Fruit fly (Drosophila melanogaster) whole organism, embryonic: ENCODE results near the gene nbs.

ENCODE experiments used
- CG10321 ChIP-seq: fragments of 200-800 bp; sonication (Bioruptor generic); IDR thresholded peaks from 2 replicates; pipeline ENCODE4 v1.3.6; 2022; ENCODE audit warnings: missing biosample characterization, missing genetic modification characterization
- CG10462 ChIP-seq: fragments of 200-800 bp; sonication (Bioruptor generic); optimal IDR thresholded peaks from 2 replicates; lab custom pipeline; 2016; ENCODE audit warnings: missing biosample characterization, missing genetic modification characterization
- CG10979 ChIP-seq: fragments of 200-800 bp; sonication (Bioruptor generic); optimal IDR thresholded peaks from 2 replicates; lab custom pipeline; 2018; ENCODE audit warnings: missing biosample characterization, mild to moderate bottlenecking, missing genetic modification characterization, moderate library complexity
- CG12659 ChIP-seq: fragments of 200-800 bp; sonication (Bioruptor generic); optimal IDR thresholded peaks from 3 replicates; lab custom pipeline; 2017; ENCODE audit warnings: mild to moderate bottlenecking, missing biosample characterization, missing genetic modification reagents, missing genetic modification characterization
- CG12744 ChIP-seq: fragments of 200-800 bp; sonication (Bioruptor generic); optimal IDR thresholded peaks from 2 replicates; lab custom pipeline; 2016; ENCODE audit warnings: missing biosample characterization, missing genetic modification characterization
- CG14710 ChIP-seq: fragments of 200-800 bp; sonication (Bioruptor generic); optimal IDR thresholded peaks from 3 replicates; lab custom pipeline; 2019; ENCODE audit warnings: missing biosample characterization, mild to moderate bottlenecking, missing genetic modification characterization, moderate library complexity
- CG14860 ChIP-seq: fragments of 200-800 bp; sonication (Bioruptor generic); IDR thresholded peaks from 3 replicates; pipeline ENCODE4 v1.3.6; 2022; ENCODE audit warnings: missing biosample characterization, missing genetic modification characterization; ENCODE audit not compliant: partially characterized antibody
- CG15269 ChIP-seq: fragments of 200-800 bp; sonication (Bioruptor generic); optimal IDR thresholded peaks from 2 replicates; lab custom pipeline; 2018; ENCODE audit warnings: missing biosample characterization, mild to moderate bottlenecking, missing genetic modification characterization, moderate library complexity
- CG16815 ChIP-seq: fragments of 200-800 bp; sonication (Bioruptor generic); optimal IDR thresholded peaks from 3 replicates; lab custom pipeline; 2017; ENCODE audit warnings: missing biosample characterization, mild to moderate bottlenecking, missing genetic modification characterization
- CG16863 ChIP-seq: fragments of 200-800 bp; sonication (Bioruptor generic); optimal IDR thresholded peaks from 3 replicates; lab custom pipeline; 2016; ENCODE audit warnings: missing biosample characterization, missing genetic modification characterization
- CG18619 ChIP-seq: fragments of 200-800 bp; sonication (Bioruptor generic); optimal IDR thresholded peaks from 3 replicates; lab custom pipeline; 2017; ENCODE audit warnings: missing biosample characterization, mild to moderate bottlenecking, missing genetic modification characterization
- CG32767 ChIP-seq: fragments of 200-800 bp; sonication (Bioruptor generic); IDR thresholded peaks from 2 replicates; pipeline ENCODE4 v1.3.6; 2022; ENCODE audit warnings: missing biosample characterization, missing genetic modification characterization
- CG34224 ChIP-seq: fragments of 200-800 bp; sonication (Bioruptor generic); IDR thresholded peaks from 3 replicates; pipeline ENCODE4 v1.3.6; 2022; ENCODE audit warnings: missing biosample characterization, missing genetic modification characterization; ENCODE audit not compliant: partially characterized antibody
- CG4328 ChIP-seq: fragments of 200-800 bp; sonication (Bioruptor generic); optimal IDR thresholded peaks from 3 replicates; lab custom pipeline; 2017; ENCODE audit warnings: missing biosample characterization, missing genetic modification reagents, missing genetic modification characterization
- CG6175 ChIP-seq: fragments of 200-800 bp; sonication (Bioruptor generic); IDR thresholded peaks from 3 replicates; pipeline ENCODE4 v1.3.6; 2022; ENCODE audit warnings: missing biosample characterization, missing genetic modification characterization
- CG8281 ChIP-seq: fragments of 200-800 bp; sonication (Bioruptor generic); optimal IDR thresholded peaks from 2 replicates; lab custom pipeline; 2018; ENCODE audit warnings: missing biosample characterization, mild to moderate bottlenecking, missing genetic modification characterization, moderate library complexity
- CG8765 ChIP-seq: fragments of 200-800 bp; sonication (Bioruptor generic); IDR thresholded peaks from 2 replicates; pipeline ENCODE4 v1.3.6; 2022; ENCODE audit warnings: missing biosample characterization, missing genetic modification characterization
- CHES-1-like ChIP-seq: fragments of 200-800 bp; sonication (Bioruptor generic); optimal IDR thresholded peaks from 2 replicates; lab custom pipeline; 2016; ENCODE audit warnings: missing biosample characterization, missing genetic modification characterization
- CoRest ChIP-seq: fragments of 200-800 bp; sonication (Bioruptor generic); optimal IDR thresholded peaks from 3 replicates; lab custom pipeline; 2018; ENCODE audit warnings: missing biosample characterization, mild to moderate bottlenecking, missing genetic modification characterization, moderate library complexity
- Dip3 ChIP-seq: fragments of 200-800 bp; sonication (Bioruptor generic); optimal IDR thresholded peaks from 3 replicates; lab custom pipeline; 2016; ENCODE audit warnings: missing biosample characterization, missing genetic modification characterization
- Dll ChIP-seq: fragments of 200-800 bp; sonication (Bioruptor generic); IDR thresholded peaks from 4 replicates; pipeline ENCODE4 v1.3.6; 2022; ENCODE audit warnings: missing biosample characterization, missing genetic modification characterization; ENCODE audit not compliant: partially characterized antibody
- Elba2 ChIP-seq: fragments of 200-800 bp; sonication (Bioruptor generic); optimal IDR thresholded peaks from 3 replicates; lab custom pipeline; 2016; ENCODE audit warnings: missing biosample characterization, missing genetic modification characterization
- HLH54F ChIP-seq: fragments of 200-800 bp; sonication (Bioruptor generic); optimal IDR thresholded peaks from 3 replicates; lab custom pipeline; 2016; ENCODE audit warnings: missing biosample characterization, missing genetic modification characterization
- Hand ChIP-seq: fragments of 200-800 bp; sonication (Bioruptor generic); optimal IDR thresholded peaks from 2 replicates; lab custom pipeline; 2017; ENCODE audit warnings: mild to moderate bottlenecking, missing biosample characterization, missing genetic modification reagents, missing genetic modification characterization
- HmgD ChIP-seq: fragments of 200-800 bp; sonication (Bioruptor generic); optimal IDR thresholded peaks from 3 replicates; lab custom pipeline; 2016; ENCODE audit warnings: missing biosample characterization, missing genetic modification characterization
- Mes4 ChIP-seq: fragments of 200-800 bp; sonication (Bioruptor generic); optimal IDR thresholded peaks from 2 replicates; lab custom pipeline; 2016; ENCODE audit warnings: missing biosample characterization, missing genetic modification characterization
- Oaz ChIP-seq: fragments of 200-800 bp; sonication (Bioruptor generic); IDR thresholded peaks from 2 replicates; pipeline ENCODE4 v1.3.6; 2022; ENCODE audit warnings: missing biosample characterization, missing genetic modification characterization
- Side ChIP-seq: fragments of 200-800 bp; sonication (Bioruptor generic); optimal IDR thresholded peaks from 2 replicates; lab custom pipeline; 2016; ENCODE audit warnings: missing biosample characterization, missing genetic modification characterization
- Ssrp ChIP-seq: fragments of 200-800 bp; sonication (Bioruptor generic); optimal IDR thresholded peaks from 2 replicates; lab custom pipeline; 2018; ENCODE audit warnings: missing biosample characterization, mild to moderate bottlenecking, missing genetic modification characterization, moderate library complexity
- YL-1 ChIP-seq: fragments of 200-800 bp; sonication (Bioruptor generic); optimal IDR thresholded peaks from 3 replicates; lab custom pipeline; 2017; ENCODE audit warnings: missing biosample characterization, mild to moderate bottlenecking, missing genetic modification characterization
- amos ChIP-seq: fragments of 200-800 bp; sonication (Bioruptor generic); IDR thresholded peaks from 2 replicates; pipeline ENCODE4 v1.3.6; 2022; ENCODE audit warnings: missing biosample characterization, missing genetic modification characterization; ENCODE audit not compliant: partially characterized antibody
- ase ChIP-seq: fragments of 200-800 bp; sonication (Bioruptor generic); IDR thresholded peaks from 3 replicates; pipeline ENCODE4 v1.3.6; 2022; ENCODE audit warnings: missing biosample characterization, missing genetic modification characterization
- ato ChIP-seq: fragments of 200-800 bp; sonication (Bioruptor generic); IDR thresholded peaks from 2 replicates; pipeline ENCODE4 v1.3.6; 2022; ENCODE audit warnings: missing biosample characterization, missing genetic modification characterization; ENCODE audit not compliant: partially characterized antibody
- az2 ChIP-seq: fragments of 200-800 bp; sonication (Bioruptor generic); optimal IDR thresholded peaks from 3 replicates; lab custom pipeline; 2016; ENCODE audit warnings: missing biosample characterization, missing genetic modification characterization
- bab2 ChIP-seq: fragments of 200-800 bp; sonication (Bioruptor generic); optimal IDR thresholded peaks from 2 replicates; lab custom pipeline; 2016; ENCODE audit warnings: missing biosample characterization, missing genetic modification characterization
- bsh ChIP-seq, 2 experiments: fragments of 200-800 bp; sonication (Bioruptor generic); optimal IDR thresholded peaks; 2 replicates each; lab custom pipeline; 2017 to 2018; ENCODE audit warnings: mild to moderate bottlenecking in 2 of 2, missing biosample characterization in 2 of 2, missing genetic modification characterization in 2 of 2, moderate library complexity in 1 of 2
- chm ChIP-seq: fragments of 200-800 bp; sonication (Bioruptor generic); IDR thresholded peaks from 2 replicates; pipeline ENCODE4 v1.3.6; 2022; ENCODE audit warnings: missing biosample characterization, missing genetic modification characterization
- ems ChIP-seq: fragments of 200-800 bp; sonication (Bioruptor generic); optimal IDR thresholded peaks from 3 replicates; lab custom pipeline; 2016; ENCODE audit warnings: missing biosample characterization, missing genetic modification characterization
- gcm ChIP-seq: fragments of 200-800 bp; sonication (Bioruptor generic); optimal IDR thresholded peaks from 2 replicates; lab custom pipeline; 2019; ENCODE audit warnings: missing biosample characterization, mild to moderate bottlenecking, missing genetic modification characterization, moderate library complexity
- insv ChIP-seq, 2 experiments: fragments of 200-800 bp; sonication (Bioruptor generic); optimal IDR thresholded peaks; 3 replicates each; lab custom pipeline; 2016 to 2018; ENCODE audit warnings: missing biosample characterization in 2 of 2, missing genetic modification characterization in 2 of 2
- jumu ChIP-seq: fragments of 200-800 bp; sonication (Bioruptor generic); optimal IDR thresholded peaks from 3 replicates; lab custom pipeline; 2016; ENCODE audit warnings: missing biosample characterization, missing genetic modification characterization
- pb ChIP-seq: fragments of 200-800 bp; sonication (Bioruptor generic); optimal IDR thresholded peaks from 3 replicates; lab custom pipeline; 2016; ENCODE audit warnings: missing biosample characterization, missing genetic modification characterization
- ranshi ChIP-seq: fragments of 200-800 bp; sonication (Bioruptor generic); IDR thresholded peaks from 2 replicates; pipeline ENCODE4 v1.3.6; 2022; ENCODE audit warnings: missing biosample characterization, missing genetic modification characterization
- sc ChIP-seq, 3 experiments: fragments of >200 bp in 2 of 3; fragments of 200-800 bp in 1 of 3; sonication (Bioruptor generic) in 1 of 3; optimal IDR thresholded peaks; 2 replicates in 2 of 3; 3 replicates in 1 of 3; lab custom pipeline; 2017; ENCODE audit warnings: mild to moderate bottlenecking in 1 of 3, missing biosample characterization in 1 of 3, missing genetic modification characterization in 1 of 3, missing genetic modification reagents in 1 of 3
- sqz ChIP-seq: fragments of 200-800 bp; sonication (Bioruptor generic); optimal IDR thresholded peaks from 3 replicates; lab custom pipeline; 2018; ENCODE audit warnings: missing biosample characterization, mild to moderate bottlenecking, missing genetic modification characterization
- stwl ChIP-seq: fragments of 200-800 bp; sonication (Bioruptor generic); optimal IDR thresholded peaks from 3 replicates; lab custom pipeline; 2018; ENCODE audit warnings: missing biosample characterization, mild to moderate bottlenecking, missing genetic modification characterization, moderate library complexity
- tin ChIP-seq: fragments of 200-800 bp; sonication (Bioruptor generic); optimal IDR thresholded peaks from 3 replicates; lab custom pipeline; 2016; ENCODE audit warnings: missing biosample characterization, missing genetic modification characterization
- tup ChIP-seq: fragments of 200-800 bp; sonication (Bioruptor generic); optimal IDR thresholded peaks from 2 replicates; lab custom pipeline; 2016; ENCODE audit warnings: missing biosample characterization, mild to moderate bottlenecking, missing genetic modification characterization, moderate library complexity

Gene nbs

dm6 chr3L:9713828-9714536 is 9.0 kb downstream of the nbs start, which contains the start of gene vsg (continued):
- TF ChIP-seq CG4328 (GFP tag; lab: Kevin White, UChicago) (peak; percentile 79), CG15269 (tag; lab: Kevin White, UChicago) (peak; percentile 86), CoRest (tag; lab: Kevin White, UChicago) (peak; percentile 94), CG10462 (GFP tag; lab: Kevin White, UChicago) (peak; percentile 63), bab2 (GFP tag; lab: Kevin White, UChicago) (peak; percentile 35), Hand (GFP tag; lab: Kevin White, UChicago) (peak; percentile 31), CG10979 (tag; lab: Kevin White, UChicago) (peak; percentile 78), Dip3 (GFP tag; lab: Kevin White, UChicago) (peak; percentile 60), tup (GFP tag; lab: Kevin White, UChicago) (no peak), tin (peak; percentile 77), bsh (GFP tag; optimal IDR thresholded peaks at IDR 0.05; lab: Kevin White, UChicago) (peak in 1 of 2 experiments; percentile 68), pb (GFP tag; lab: Kevin White, UChicago) (no peak), CHES-1-like (GFP tag; lab: Kevin White, UChicago) (no peak), sqz (no peak), CG10321 (GFP tag; lab: Robert Waterston, UW) (no peak), Dll (peak; percentile 78), Ssrp (tag; lab: Kevin White, UChicago) (peak; percentile 86), ranshi (no peak; the same call in none of the 2 replicates), chm (GFP tag; lab: Robert Waterston, UW) (peak; percentile 52; the same call in 1 of the 2 replicates), Elba2 (peak; percentile 5), amos (GFP tag; lab: Robert Waterston, UW) (peak; percentile 97), HmgD (peak; percentile 39), CG12744 (GFP tag; lab: Kevin White, UChicago) (peak; percentile 2), CG32767 (GFP tag; lab: Robert Waterston, UW) (peak; percentile 57), YL-1 (GFP tag; lab: Kevin White, UChicago) (peak; percentile 62), CG8765 (GFP tag; lab: Robert Waterston, UW) (peak; percentile 9; the same call in 1 of the 2 replicates), CG14860 (GFP tag; lab: Robert Waterston, UW) (peak; percentile 72), CG6175 (GFP tag; lab: Robert Waterston, UW) (no peak), HLH54F (GFP tag; lab: Kevin White, UChicago) (peak; percentile 42), az2 (peak; percentile 83), CG34224 (GFP tag; lab: Robert Waterston, UW) (peak; percentile 83), stwl (tag; lab: Kevin White, UChicago) (peak; percentile 14), Mes4 (GFP tag; lab: Kevin White, UChicago) (no peak), CG14710 (peak; percentile 94), gcm (GFP tag; lab: Kevin White, UChicago) (peak; percentile 48), Side (GFP tag; lab: Kevin White, UChicago) (peak; percentile 13), jumu (GFP tag; lab: Kevin White, UChicago) (peak; percentile 19), insv (GFP tag; optimal IDR thresholded peaks at IDR 0.05; lab: Kevin White, UChicago) (peak in 1 of 2 experiments; percentile 61), CG16863 (GFP tag; lab: Kevin White, UChicago) (peak; percentile 74), CG12659 (peak; percentile 91), ato (peak; percentile 89), CG8281 (tag; lab: Kevin White, UChicago) (peak; percentile 55), ems (GFP tag; lab: Kevin White, UChicago) (peak; percentile 26), sc (optimal IDR thresholded peaks at IDR 0.05; lab: Kevin White, UChicago) (no peak), sc (GFP tag; optimal IDR thresholded peaks at IDR 0.05; lab: Kevin White, UChicago) (peak; percentile 70), ase (peak; percentile 19; the same call in 1 of the 3 replicates), Oaz (GFP tag; lab: Robert Waterston, UW) (no peak; the same call in 1 of the 2 replicates), CG18619 (GFP tag; lab: Kevin White, UChicago) (peak; percentile 74), CG16815 (GFP tag; lab: Kevin White, UChicago) (peak; percentile 82)
